Worm (Caenorhabditis elegans): ENCODE data around the gene K12H6.4.

ce11 chrII:2858851-2859250 is 34.8 kb upstream of the K12H6.4 start:
- TF ChIP-seq nhr-11 (tag; optimal IDR thresholded peaks at IDR 0.05) (no peak), tra-1 (GFP tag; IDR thresholded peaks at IDR 0.05) (no peak), lim-7 (GFP tag; IDR thresholded peaks at IDR 0.05) (no peak), D1046.2 (GFP tag; IDR thresholded peaks at IDR 0.05) (no peak), daf-12 (tag; optimal IDR thresholded peaks at IDR 0.05) (no peak), nhr-77 (tag; optimal IDR thresholded peaks at IDR 0.05) (no peak), aly-2 (tag; optimal IDR thresholded peaks at IDR 0.05) (no peak), ceh-44 (GFP tag; IDR thresholded peaks at IDR 0.05) (no peak), ama-1 (optimal IDR thresholded peaks at IDR 0.05) (no peak)

Measured in whole organism, L4 larva.